Worm (Caenorhabditis elegans): Measurements from ENCODE around the gene skr-14.

DNA sequence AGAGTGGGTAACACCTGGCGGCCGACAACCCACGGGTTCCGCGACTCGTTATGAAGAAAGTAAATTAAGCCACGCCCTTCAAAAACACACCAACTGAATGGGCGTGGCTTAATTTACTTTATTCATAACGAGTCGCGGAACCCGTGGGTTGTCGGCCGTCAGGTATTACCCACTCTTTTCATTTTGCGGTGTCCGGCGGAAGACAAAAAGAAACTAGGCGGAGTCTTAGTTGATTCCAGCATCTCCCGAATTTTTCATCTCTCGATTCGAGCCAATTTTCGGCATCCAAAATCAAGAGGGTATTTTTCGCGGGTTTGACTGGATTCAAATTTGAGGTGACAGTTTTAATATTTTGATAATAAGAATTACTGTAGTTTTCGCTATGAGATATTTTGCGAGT is 26.3 kb upstream of the skr-14 start:
- no peak for TF ChIP-seq ref-1 (GFP tag; conservative IDR thresholded peaks at IDR 0.05)
- no peak for TF ChIP-seq flt-1 (GFP tag; IDR thresholded peaks at IDR 0.05)
- TF ChIP-seq ztf-29 (GFP tag; IDR thresholded peaks at IDR 0.05), result no peak
- TF ChIP-seq tab-1 (GFP tag; IDR thresholded peaks at IDR 0.05), result no peak
